Worm (Caenorhabditis elegans) whole organism, mixed stage, embryonic: ENCODE measurements around the gene amdh-1.

Experiments used
- lin-13 ChIP-seq: fragments of 150-350 bp; optimal IDR thresholded peaks from 2 replicates; lab custom pipeline; 2014; ENCODE audit warnings: missing biosample characterization, missing genetic modification characterization
- lsy-2 ChIP-seq: fragments of 150-350 bp; optimal IDR thresholded peaks from 2 replicates; lab custom pipeline; 2014; ENCODE audit warnings: missing biosample characterization, missing genetic modification characterization
- mep-1 ChIP-seq: fragments of 150-350 bp; optimal IDR thresholded peaks from 2 replicates; lab custom pipeline; 2017; ENCODE audit warnings: missing biosample characterization, missing genetic modification reagents, missing genetic modification characterization, inconsistent platforms
- nhr-12 ChIP-seq: fragments of 150-350 bp; optimal IDR thresholded peaks from 2 replicates; lab custom pipeline; 2014; ENCODE audit warnings: missing biosample characterization, missing genetic modification characterization
- nhr-28 ChIP-seq: fragments of 150-350 bp; optimal IDR thresholded peaks from 2 replicates; lab custom pipeline; 2014; ENCODE audit warnings: missing biosample characterization, missing genetic modification characterization
- nhr-76 ChIP-seq: sonication (generic microtip); optimal IDR thresholded peaks from 2 replicates; lab custom pipeline; 2017; ENCODE audit warnings: missing biosample characterization, missing genetic modification characterization
- pha-4 ChIP-seq: fragments of 150-350 bp; optimal IDR thresholded peaks from 2 replicates; lab custom pipeline; 2018; ENCODE audit warnings: missing biosample characterization, missing genetic modification reagents, missing genetic modification characterization
- unc-39 ChIP-seq: fragments of 150-350 bp; optimal IDR thresholded peaks from 2 replicates; lab custom pipeline; 2014; ENCODE audit warnings: missing biosample characterization, missing genetic modification characterization
- ztf-11 ChIP-seq: fragments of 150-350 bp; optimal IDR thresholded peaks from 2 replicates; lab custom pipeline; 2014; ENCODE audit warnings: missing biosample characterization, missing genetic modification characterization

DNA sequence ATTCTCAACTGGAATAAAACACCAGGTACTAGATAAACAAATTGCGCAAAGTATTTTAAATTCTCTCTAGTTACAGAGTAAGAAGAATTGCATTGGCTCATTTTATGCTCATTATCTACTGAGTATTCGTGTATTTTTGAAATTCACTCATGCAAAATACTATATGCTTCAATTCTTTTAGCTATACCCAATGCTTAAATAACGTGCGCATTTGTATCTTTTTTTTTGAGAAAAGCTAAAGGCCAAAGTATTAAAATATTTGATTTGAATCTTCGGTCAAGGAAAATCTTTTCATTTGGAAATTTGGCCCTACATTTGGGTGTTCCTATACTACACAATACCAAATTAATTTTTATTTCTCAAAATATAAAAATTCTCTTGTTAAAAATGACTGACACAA is 10.4 kb downstream of the amdh-1 start, which contains the start of gene srg-4:
- TF ChIP-seq unc-39 (tag; lab: Kevin White, UChicago) (no peak), nhr-12 (tag; lab: Kevin White, UChicago) (no peak), lsy-2 (tag; lab: Kevin White, UChicago) (no peak), pha-4 (tag; lab: Kevin White, UChicago) (no peak), nhr-28 (tag; lab: Kevin White, UChicago) (no peak), nhr-76 (tag; lab: Kevin White, UChicago) (no peak), ztf-11 (tag; lab: Kevin White, UChicago) (no peak), lin-13 (tag; lab: Kevin White, UChicago) (no peak), mep-1 (tag; lab: Kevin White, UChicago) (no peak)
